Fruit fly (Drosophila melanogaster): Measurements from ENCODE around the gene CG33124.

dm6 chr2L:2163568-2163953 lies 45.3 kb downstream of the CG33124 start:
- TF ChIP-seq CTCF (optimal IDR thresholded peaks at IDR 0.05) (no peak), CG8478 (optimal IDR thresholded peaks at IDR 0.05) (no peak)

All from S2 (cell line).